Fruit fly (Drosophila melanogaster): ENCODE measurements around the gene CG13999.

CG13999 gene

DNA sequence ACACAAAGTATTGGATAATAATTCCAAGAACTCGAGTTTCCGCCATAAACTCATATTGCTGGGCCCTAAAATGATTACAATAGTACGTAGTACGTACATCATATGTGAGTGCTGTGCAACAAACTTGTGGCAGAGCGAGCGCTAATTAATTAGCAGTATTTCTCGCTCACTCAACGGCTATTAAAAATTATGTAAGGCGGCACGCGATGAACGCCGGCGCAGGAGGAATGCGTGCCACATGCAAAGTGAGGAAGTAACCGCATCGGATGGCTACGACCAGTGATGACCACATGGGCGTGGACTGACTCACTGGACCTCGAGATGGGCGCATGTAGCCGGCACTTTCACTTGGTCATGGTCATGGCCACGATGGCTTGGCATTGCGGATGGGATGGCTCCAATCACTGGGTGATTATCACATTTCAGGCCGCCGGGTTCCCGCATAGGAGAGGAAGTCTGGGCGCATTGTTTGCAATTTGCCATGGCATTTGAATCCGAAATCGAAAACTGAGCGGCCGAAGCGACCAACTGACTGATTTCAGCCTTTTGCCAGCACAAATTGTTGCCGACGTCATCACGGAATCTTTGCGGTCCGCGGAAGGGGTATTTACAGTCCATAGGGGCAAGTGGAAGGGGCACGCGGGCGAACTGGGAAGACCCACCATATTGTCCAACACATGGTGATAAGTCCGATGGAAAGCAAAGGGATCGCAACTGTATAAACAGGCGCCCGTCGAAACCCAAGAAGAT lies 5.1 kb upstream of the CG13999 start:
- no peak for TF ChIP-seq noc (tag; optimal IDR thresholded peaks at IDR 0.05)

- no peak for TF ChIP-seq noc (tag; optimal IDR thresholded peaks at IDR 0.05)
These were observed 3.8 kb upstream of the CG13999 start, which contains the start of gene Vm26Aa for dm6 chr2L:5959863-5960658. Gene Vm26Aa, minus strand, starts transcription at chr2L:5960340.

DNA sequence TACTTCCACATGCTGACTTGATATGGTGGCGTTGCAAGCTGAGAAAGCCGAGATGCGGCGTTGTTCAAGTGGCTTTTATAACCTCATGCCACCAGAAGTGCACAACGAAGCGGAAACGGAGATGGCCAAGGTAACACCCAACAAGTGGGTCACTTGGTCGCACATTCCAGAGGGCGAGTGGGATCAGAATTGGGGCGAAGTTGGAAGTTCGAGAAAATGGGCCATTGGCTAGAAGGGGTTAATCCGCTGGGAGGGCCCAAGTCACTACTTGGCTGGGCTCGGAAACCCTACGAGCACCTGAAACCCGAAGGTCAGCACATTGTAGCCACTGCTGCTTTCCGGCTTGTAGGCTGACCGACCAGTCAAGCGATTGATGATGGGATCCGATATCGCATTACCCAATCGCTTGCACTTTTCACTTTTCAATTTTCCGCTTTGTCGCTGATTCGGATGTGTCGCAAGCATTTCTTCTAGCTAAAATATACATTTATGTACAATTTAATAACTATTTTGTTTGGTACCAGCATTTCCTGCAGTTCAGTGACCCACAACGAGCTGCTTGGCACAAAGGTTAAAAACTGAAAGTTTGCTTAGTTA lies 2.4 kb upstream of the CG13999 start, which contains the start of gene Vm26Ac:
TSS of gene Vm26Ac (minus strand) at position 51 of the 597 bp plus-strand sequence.
- no peak for TF ChIP-seq noc (tag; optimal IDR thresholded peaks at IDR 0.05)

DNA sequence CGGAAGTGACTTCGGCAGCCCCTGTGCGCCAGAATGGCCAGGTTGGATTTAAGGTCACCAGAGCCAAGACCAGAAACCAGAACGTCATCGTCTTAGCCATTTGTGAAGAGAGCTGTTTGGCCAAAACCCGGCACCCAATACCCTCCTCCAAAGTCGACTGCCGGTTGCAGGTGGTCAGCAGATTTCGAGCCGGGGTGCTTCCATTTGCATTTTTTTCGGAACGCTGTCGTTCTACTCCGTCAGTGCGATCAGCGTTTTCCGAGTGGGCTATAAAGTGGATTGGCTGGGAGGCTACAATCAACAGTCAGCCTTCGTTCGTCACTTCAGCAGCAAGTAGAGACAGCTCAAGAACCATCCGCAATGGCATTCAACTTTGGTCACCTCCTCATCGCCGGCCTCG lies 440 bp upstream of the CG13999 start, which contains the start of the genes CG13998 and Vm26Ab:
TSS of gene CG13998 (minus strand) at position 114 of the 400 bp plus-strand sequence.
TSS of gene Vm26Ab (plus strand) at position 299 of the 400 bp plus-strand sequence.
- no peak for TF ChIP-seq noc (tag; optimal IDR thresholded peaks at IDR 0.05)

DNA sequence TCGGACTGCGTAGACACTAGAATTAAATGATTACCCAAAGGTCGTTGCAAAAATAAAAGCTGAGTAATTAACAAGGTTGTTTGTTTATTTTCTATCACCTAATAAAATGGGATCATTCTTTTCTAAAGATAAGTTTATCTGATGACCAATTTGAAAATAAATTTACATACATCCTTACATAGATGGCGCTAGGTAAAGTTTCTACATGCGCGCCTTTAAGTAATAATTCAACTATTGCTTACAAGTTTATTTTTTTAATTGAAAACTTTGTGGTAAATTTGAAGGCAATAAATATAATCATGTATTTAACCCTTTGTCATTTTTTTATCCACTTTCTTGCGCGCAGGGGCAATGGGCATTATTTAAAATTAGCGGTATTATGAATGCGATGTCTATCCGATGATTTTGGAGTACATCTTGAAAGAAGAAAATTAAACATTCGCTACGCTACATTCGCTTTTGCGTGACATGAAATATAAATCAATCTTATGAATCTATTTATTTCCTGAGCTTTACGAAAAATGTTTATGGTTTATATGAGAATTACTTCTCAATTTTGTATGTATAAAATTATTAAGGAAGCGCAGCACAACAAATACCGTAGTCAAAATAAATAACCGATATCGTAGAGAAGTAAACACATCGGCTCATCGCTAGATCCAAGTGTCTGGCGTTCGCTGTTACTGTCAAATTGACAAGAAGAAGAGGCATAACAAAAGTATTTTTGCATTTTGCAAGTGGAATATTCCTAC lies 7.3 kb downstream of the CG13999 start, which contains the start of gene CG9044:
TSS of gene CG9044 (plus strand) at position 676 of the 752 bp plus-strand sequence.
- TF ChIP-seq noc (tag; optimal IDR thresholded peaks at IDR 0.05): no peak

DNA sequence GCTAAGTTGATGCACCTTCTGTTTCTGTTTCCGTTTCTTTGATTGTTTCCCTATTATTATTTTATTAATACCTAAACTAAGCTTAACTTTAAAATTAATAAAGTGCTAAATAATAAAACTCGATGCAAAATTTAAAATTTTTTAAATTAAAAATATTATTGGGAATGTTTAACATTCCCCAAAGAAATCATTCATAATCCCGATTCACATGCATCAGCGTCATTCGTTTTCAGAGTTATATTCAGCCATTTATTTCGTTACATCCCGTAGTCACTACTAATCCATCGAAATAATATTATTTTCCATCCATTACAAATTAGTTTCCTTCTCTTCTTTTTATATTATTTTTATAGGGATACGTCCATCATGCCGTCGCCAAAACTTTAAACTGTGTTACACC lies 8.8 kb downstream of the CG13999 start:
- no peak for TF ChIP-seq noc (tag; optimal IDR thresholded peaks at IDR 0.05)

DNA sequence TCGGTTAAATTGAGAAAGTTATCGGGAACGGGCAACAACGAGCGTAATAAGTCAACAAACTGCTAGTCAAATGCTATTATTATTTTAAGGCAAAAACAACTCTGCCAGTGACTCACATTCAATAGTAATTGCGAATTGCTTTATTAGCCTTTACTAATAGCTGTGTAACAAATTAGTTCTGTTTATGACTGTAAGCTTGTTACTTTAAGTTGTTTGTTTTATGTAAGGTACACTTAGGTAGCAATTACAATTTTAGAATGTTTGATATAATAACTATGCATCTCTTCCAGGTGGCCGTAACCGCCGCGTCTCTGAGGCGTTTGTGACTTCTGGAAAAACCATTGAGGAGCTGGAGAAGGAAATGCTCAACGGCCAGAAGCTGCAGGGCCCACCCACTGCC lies 9.5 kb downstream of the CG13999 start:
- TF ChIP-seq noc (tag; optimal IDR thresholded peaks at IDR 0.05): no peak

DNA sequence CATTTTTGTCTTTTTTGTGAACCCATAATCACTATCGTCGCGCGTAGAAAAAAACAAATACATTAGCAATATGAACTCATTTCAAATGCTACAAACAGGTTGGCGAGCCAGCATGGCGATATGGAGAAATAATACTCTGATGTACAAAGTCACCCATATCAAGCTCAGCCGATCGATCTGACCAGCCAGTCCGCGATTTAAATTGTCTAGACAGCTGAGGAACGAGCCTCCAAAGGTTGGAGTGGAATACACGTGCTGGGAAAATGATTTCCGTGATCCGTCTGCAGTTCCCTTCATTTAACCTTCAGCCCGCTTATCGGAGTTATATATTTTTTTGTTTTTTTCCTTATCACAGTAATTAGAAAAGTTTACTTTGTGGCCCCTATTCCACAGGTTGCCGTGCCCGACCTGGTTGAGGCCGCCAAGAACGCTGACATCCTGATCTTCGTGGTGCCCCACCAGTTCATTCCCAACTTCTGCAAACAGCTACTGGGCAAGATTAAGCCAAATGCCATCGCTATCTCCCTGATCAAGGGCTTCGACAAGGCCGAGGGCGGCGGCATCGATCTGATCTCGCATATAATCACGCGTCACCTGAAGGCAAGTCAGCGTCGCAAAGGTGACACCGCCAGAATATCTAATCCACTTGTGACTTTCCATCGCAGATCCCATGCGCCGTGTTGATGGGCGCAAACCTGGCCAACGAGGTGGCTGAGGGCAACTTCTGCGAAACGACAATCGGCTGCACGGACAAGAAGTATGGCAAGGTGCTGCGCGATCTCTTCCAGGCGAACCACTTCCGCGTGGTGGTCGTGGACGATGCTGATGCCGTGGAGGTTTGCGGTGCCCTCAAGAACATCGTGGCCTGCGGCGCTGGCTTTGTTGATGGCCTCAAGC lies 10.4 kb downstream of the CG13999 start:
- TF ChIP-seq noc (tag; optimal IDR thresholded peaks at IDR 0.05): no peak

DNA sequence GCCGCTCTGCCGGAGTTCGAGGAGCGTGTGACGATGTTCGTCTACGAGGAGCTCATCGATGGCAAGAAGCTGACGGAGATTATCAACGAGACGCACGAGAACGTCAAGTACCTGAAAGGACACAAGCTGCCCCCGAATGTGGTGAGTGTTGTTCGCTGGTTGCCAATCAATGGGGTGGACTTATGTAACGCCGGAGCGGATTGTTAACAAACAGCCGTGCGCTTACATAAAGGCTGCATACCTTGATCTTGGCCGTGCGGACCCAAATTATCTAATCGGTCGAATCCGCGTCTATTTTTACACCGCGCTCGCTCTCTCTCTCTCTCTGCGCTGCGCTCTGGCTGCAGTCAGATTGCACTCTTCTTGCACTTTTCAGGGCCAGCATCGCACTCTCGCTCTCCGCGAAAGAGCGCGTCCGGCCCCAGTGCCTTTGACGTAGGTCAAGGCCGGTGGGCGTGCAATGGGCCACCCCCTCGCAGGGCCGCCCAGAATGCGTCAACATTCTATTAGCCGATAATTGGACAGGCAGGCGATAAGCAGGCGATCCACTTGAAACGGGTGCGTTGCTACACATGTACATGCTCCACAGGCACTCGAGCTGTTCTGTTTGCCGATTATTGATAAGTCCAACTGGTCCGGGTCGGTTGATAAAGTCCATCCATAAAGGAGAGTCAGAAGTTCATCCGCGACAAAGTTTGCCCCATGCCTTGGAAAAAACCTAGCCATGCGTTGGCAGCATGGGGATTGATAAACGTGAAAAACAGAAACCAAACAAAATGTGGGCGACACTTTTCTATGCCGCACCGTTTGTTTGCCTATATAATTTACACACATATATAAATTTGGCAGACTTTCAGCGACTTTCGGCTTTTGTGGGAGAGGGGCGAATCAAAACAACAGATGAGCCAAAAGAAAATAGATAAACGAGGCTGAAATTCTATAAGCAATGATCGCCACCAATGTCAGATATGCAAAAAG lies 11.7 kb downstream of the CG13999 start:
- TF ChIP-seq noc (tag; optimal IDR thresholded peaks at IDR 0.05): no peak

DNA sequence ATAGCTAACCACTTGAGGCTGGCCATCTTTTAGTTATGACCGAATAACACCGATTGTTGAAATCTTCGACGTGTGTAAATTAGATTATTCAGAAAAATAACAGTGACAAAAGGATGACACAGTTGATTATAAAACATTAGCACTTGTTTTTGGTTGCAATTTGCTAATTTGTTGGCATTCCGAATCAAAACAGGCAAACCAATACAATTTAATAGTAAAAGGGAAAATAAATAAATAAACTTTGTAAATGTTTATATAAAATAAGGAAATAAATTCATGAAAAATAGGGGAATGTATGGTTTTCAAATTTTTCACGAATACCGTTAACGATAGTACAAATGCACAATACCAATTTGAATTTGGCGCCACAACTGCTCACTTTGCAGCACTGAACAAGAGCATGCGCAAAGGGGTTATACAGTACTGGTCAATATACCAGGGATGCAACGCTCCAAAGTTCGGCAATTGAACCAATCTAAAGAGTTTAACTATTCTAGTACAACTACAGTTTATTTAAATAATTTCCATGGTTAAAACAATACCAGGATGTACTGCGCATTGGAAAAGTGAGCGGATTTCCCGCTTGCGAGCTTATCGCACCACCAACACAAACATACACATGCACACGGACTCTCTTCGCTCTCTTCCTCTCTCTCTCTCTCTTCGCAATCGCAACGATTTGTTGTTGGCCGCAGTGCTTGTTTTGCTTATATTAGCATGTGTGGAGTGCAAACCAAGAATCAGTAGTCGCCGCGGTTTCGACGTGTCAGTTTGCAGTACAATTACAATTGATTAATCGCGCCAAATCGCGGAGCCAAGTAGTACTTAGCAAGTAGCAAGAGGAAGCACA lies 12.8 kb downstream of the CG13999 start, which contains the start of the genes Sfp26Ad and Gpdh1:
TSS of gene Sfp26Ad (minus strand) at position 76 of the 850 bp plus-strand sequence.
TSS of gene Gpdh1 (plus strand) at position 415 of the 850 bp plus-strand sequence.
- peak; percentile 77 for TF ChIP-seq noc (tag; optimal IDR thresholded peaks at IDR 0.05)

DNA sequence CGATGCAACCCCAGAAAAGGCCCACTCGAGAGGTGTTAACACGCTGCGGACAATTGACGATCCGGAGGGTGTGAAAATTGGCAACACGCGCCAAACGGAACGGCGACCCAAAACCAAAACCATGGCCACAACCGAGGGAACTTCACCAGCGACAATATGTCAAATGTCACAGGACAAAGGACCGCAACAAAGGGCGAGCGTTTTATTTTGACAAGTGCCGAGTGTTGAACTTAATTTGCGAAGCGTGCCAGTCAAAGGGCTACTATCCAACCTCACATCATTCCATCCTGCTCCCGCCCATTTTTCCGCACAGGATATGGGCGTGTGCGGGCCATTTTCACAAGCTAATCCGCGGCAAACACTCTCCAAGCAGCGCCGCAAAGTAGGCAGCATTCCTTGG lies 28.9 kb downstream of the CG13999 start:
- TF ChIP-seq noc (tag; optimal IDR thresholded peaks at IDR 0.05): no peak

- TF ChIP-seq noc (tag; optimal IDR thresholded peaks at IDR 0.05): no peak
These were observed 30.6 kb downstream of the CG13999 start, which contains the start of gene dsf for dm6 chr2L:5925637-5926036. Gene dsf, plus strand, starts transcription at chr2L:5925937.

Data from whole organism, larva.